Fruit fly (Drosophila melanogaster): ENCODE results near the gene Ire1.

Ire1 gene

dm6 chr3R:19860996-19861719 lies at the start of gene Ire1, which contains the start of gene Mrm2:
Gene Ire1, minus strand, starts transcription at chr3R:19861291.
Gene Mrm2, plus strand, starts transcription at chr3R:19861610.
- TF ChIP-seq CG7101 (tag; optimal IDR thresholded peaks at IDR 0.05) (peak; percentile 73), Crg-1 (GFP tag; optimal IDR thresholded peaks at IDR 0.05) (peak; percentile 66), CG33017 (tag; optimal IDR thresholded peaks at IDR 0.05) (peak; percentile 38), kay (GFP tag; ENCODE audit: borderline replicate concordance) (no peak), Hr96 (GFP tag; optimal IDR thresholded peaks at IDR 0.05) (peak; percentile 86), ovo (GFP tag; optimal IDR thresholded peaks at IDR 0.05) (peak; percentile 77), Clk (GFP tag; optimal IDR thresholded peaks at IDR 0.05) (peak; percentile 70), bab1 (GFP tag; optimal IDR thresholded peaks at IDR 0.05) (peak; percentile 42), Mnt (GFP tag; optimal IDR thresholded peaks at IDR 0.05) (peak; percentile 59), cnc (optimal IDR thresholded peaks at IDR 0.05) (no peak), pad (GFP tag; optimal IDR thresholded peaks at IDR 0.05) (peak; percentile 61), CG14711 (tag; optimal IDR thresholded peaks at IDR 0.05) (peak; percentile 53), CG5204 (GFP tag; optimal IDR thresholded peaks at IDR 0.05) (no peak), CG1620 (GFP tag; optimal IDR thresholded peaks at IDR 0.05) (peak; percentile 88), CG7045 (GFP tag; optimal IDR thresholded peaks at IDR 0.05) (peak; percentile 67), CG12768 (GFP tag; optimal IDR thresholded peaks at IDR 0.05) (peak; percentile 67), tj (GFP tag; optimal IDR thresholded peaks at IDR 0.05) (peak; percentile 45), CG11617 (GFP tag; optimal IDR thresholded peaks at IDR 0.05) (peak; percentile 78), toe (GFP tag; optimal IDR thresholded peaks at IDR 0.05) (peak; percentile 94), cic (GFP tag; optimal IDR thresholded peaks at IDR 0.05) (peak; percentile 13)

- TF ChIP-seq Mnt (GFP tag; optimal IDR thresholded peaks at IDR 0.05) (peak; percentile 3), CG11617 (GFP tag; optimal IDR thresholded peaks at IDR 0.05) (no peak), kay (GFP tag; ENCODE audit: borderline replicate concordance) (peak; percentile 87), cic (GFP tag; optimal IDR thresholded peaks at IDR 0.05) (peak; percentile 73)
These were observed 49.4 kb upstream of the Ire1 start for dm6 chr3R:19910302-19911029.

- no peak for TF ChIP-seq Mnt (GFP tag; optimal IDR thresholded peaks at IDR 0.05)
- TF ChIP-seq cic (GFP tag; optimal IDR thresholded peaks at IDR 0.05), result no peak
- no peak for TF ChIP-seq Clk (GFP tag; optimal IDR thresholded peaks at IDR 0.05)
- no peak for TF ChIP-seq Crg-1 (GFP tag; optimal IDR thresholded peaks at IDR 0.05)
- TF ChIP-seq kay (GFP tag; ENCODE audit: borderline replicate concordance), result no peak
- no peak for TF ChIP-seq CG11617 (GFP tag; optimal IDR thresholded peaks at IDR 0.05)
- no peak for TF ChIP-seq CG7101 (tag; optimal IDR thresholded peaks at IDR 0.05)
- TF ChIP-seq CG12768 (GFP tag; optimal IDR thresholded peaks at IDR 0.05), result no peak
- no peak for TF ChIP-seq CG33017 (tag; optimal IDR thresholded peaks at IDR 0.05)
These were observed 48.6 kb upstream of the Ire1 start for dm6 chr3R:19909541-19910182.

- TF ChIP-seq Hr96 (GFP tag; optimal IDR thresholded peaks at IDR 0.05) (no peak), CG7101 (tag; optimal IDR thresholded peaks at IDR 0.05) (peak; percentile 22), kay (GFP tag; ENCODE audit: borderline replicate concordance) (peak; percentile 85), tj (GFP tag; optimal IDR thresholded peaks at IDR 0.05) (no peak), Crg-1 (GFP tag; optimal IDR thresholded peaks at IDR 0.05) (peak; percentile 13), Mnt (GFP tag; optimal IDR thresholded peaks at IDR 0.05) (peak; percentile 20), CG33017 (tag; optimal IDR thresholded peaks at IDR 0.05) (peak; percentile 20), CG11617 (GFP tag; optimal IDR thresholded peaks at IDR 0.05) (peak; percentile 29), CG1620 (GFP tag; optimal IDR thresholded peaks at IDR 0.05) (peak; percentile 1), pad (GFP tag; optimal IDR thresholded peaks at IDR 0.05) (peak; percentile 14), bab1 (GFP tag; optimal IDR thresholded peaks at IDR 0.05) (no peak), toe (GFP tag; optimal IDR thresholded peaks at IDR 0.05) (no peak), cic (GFP tag; optimal IDR thresholded peaks at IDR 0.05) (peak; percentile 87)
These were observed 47.8 kb upstream of the Ire1 start for dm6 chr3R:19908863-19909343.

- TF ChIP-seq cnc (optimal IDR thresholded peaks at IDR 0.05), result no peak
- TF ChIP-seq CG7045 (GFP tag; optimal IDR thresholded peaks at IDR 0.05), result peak; percentile 70
- peak; percentile 85 for TF ChIP-seq CG5204 (GFP tag; optimal IDR thresholded peaks at IDR 0.05)
- TF ChIP-seq CG14711 (tag; optimal IDR thresholded peaks at IDR 0.05), result peak; percentile 75
- peak; percentile 91 for TF ChIP-seq CG33017 (tag; optimal IDR thresholded peaks at IDR 0.05)
- TF ChIP-seq kay (GFP tag; ENCODE audit: borderline replicate concordance), result no peak
- peak; percentile 73 for TF ChIP-seq Hr96 (GFP tag; optimal IDR thresholded peaks at IDR 0.05)
- peak; percentile 88 for TF ChIP-seq CG7101 (tag; optimal IDR thresholded peaks at IDR 0.05)
- TF ChIP-seq pad (GFP tag; optimal IDR thresholded peaks at IDR 0.05), result peak; percentile 53
- peak; percentile 67 for TF ChIP-seq CG1620 (GFP tag; optimal IDR thresholded peaks at IDR 0.05)
- peak; percentile 66 for TF ChIP-seq Clk (GFP tag; optimal IDR thresholded peaks at IDR 0.05)
- TF ChIP-seq ovo (GFP tag; optimal IDR thresholded peaks at IDR 0.05), result peak; percentile 51
- peak; percentile 87 for TF ChIP-seq CG12768 (GFP tag; optimal IDR thresholded peaks at IDR 0.05)
- peak; percentile 24 for TF ChIP-seq toe (GFP tag; optimal IDR thresholded peaks at IDR 0.05)
- TF ChIP-seq tj (GFP tag; optimal IDR thresholded peaks at IDR 0.05), result peak; percentile 62
- TF ChIP-seq Mnt (GFP tag; optimal IDR thresholded peaks at IDR 0.05), result peak; percentile 78
- peak; percentile 59 for TF ChIP-seq Crg-1 (GFP tag; optimal IDR thresholded peaks at IDR 0.05)
- peak; percentile 85 for TF ChIP-seq CG11617 (GFP tag; optimal IDR thresholded peaks at IDR 0.05)
- peak; percentile 73 for TF ChIP-seq cic (GFP tag; optimal IDR thresholded peaks at IDR 0.05)
- peak; percentile 38 for TF ChIP-seq bab1 (GFP tag; optimal IDR thresholded peaks at IDR 0.05)
These were observed 44.9 kb upstream of the Ire1 start for dm6 chr3R:19905932-19906439.

Measured in whole organism, adult.